Worm (Caenorhabditis elegans) whole organism, L2 larva: Measurements from ENCODE around the gene C13A2.10.

Source experiments
- C34F6.9 ChIP-seq: fragments of 150-350 bp; optimal IDR thresholded peaks from 2 replicates; lab custom pipeline; 2014; ENCODE audit warnings: missing biosample characterization, missing genetic modification characterization
- R02D3.7 ChIP-seq: fragments of 150-350 bp; optimal IDR thresholded peaks from 2 replicates; lab custom pipeline; 2014; ENCODE audit warnings: missing biosample characterization, missing genetic modification characterization
- Y55F3AM.14 ChIP-seq: fragments of 200-800 bp; sonication (Bioruptor generic); optimal IDR thresholded peaks from 2 replicates; lab custom pipeline; 2018; ENCODE audit warnings: mild to moderate bottlenecking, missing genetic modification characterization, missing compliant biosample characterization
- ZK546.5 ChIP-seq: sonication (generic microtip); optimal IDR thresholded peaks from 2 replicates; lab custom pipeline; 2017; ENCODE audit warnings: missing biosample characterization, missing genetic modification characterization
- alr-1 ChIP-seq: fragments of 150-350 bp; optimal IDR thresholded peaks from 2 replicates; lab custom pipeline; 2014; ENCODE audit warnings: missing biosample characterization, missing genetic modification characterization
- ama-1 ChIP-seq: fragments of 150-350 bp; optimal IDR thresholded peaks from 2 replicates; lab custom pipeline; 2018; ENCODE audit warnings: inconsistent platforms
- dmd-4 ChIP-seq: sonication (generic microtip); optimal IDR thresholded peaks from 2 replicates; lab custom pipeline; 2017; ENCODE audit warnings: missing biosample characterization, missing genetic modification characterization
- egl-27 ChIP-seq: sonication (generic microtip); optimal IDR thresholded peaks from 3 replicates; lab custom pipeline; 2017; ENCODE audit warnings: missing biosample characterization, missing genetic modification reagents, missing genetic modification characterization
- elt-1 ChIP-seq: fragments of 150-350 bp; optimal IDR thresholded peaks from 2 replicates; lab custom pipeline; 2014; ENCODE audit warnings: missing biosample characterization, missing genetic modification characterization
- fos-1 ChIP-seq: fragments of 150-350 bp; optimal IDR thresholded peaks from 2 replicates; lab custom pipeline; 2014; ENCODE audit warnings: missing biosample characterization, missing genetic modification characterization
- gmeb-1 ChIP-seq: fragments of 150-350 bp; optimal IDR thresholded peaks from 2 replicates; lab custom pipeline; 2014; ENCODE audit warnings: missing biosample characterization, missing genetic modification characterization
- lin-11 ChIP-seq: fragments of 150-350 bp; sonication (generic microtip); optimal IDR thresholded peaks from 2 replicates; lab custom pipeline; 2014; ENCODE audit warnings: missing biosample characterization, missing genetic modification characterization, inconsistent platforms, mixed read lengths
- mab-5 ChIP-seq: fragments of 150-350 bp; optimal IDR thresholded peaks from 2 replicates; lab custom pipeline; 2014; ENCODE audit warnings: missing biosample characterization, missing genetic modification characterization
- mdl-1 ChIP-seq, 2 experiments: fragments of 150-350 bp in 1 of 2; sonication (generic microtip) in 1 of 2; optimal IDR thresholded peaks; 2 replicates each; lab custom pipeline; 2017; ENCODE audit warnings: missing biosample characterization in 2 of 2, missing genetic modification characterization in 2 of 2
- nhr-11 ChIP-seq: fragments of 150-350 bp; optimal IDR thresholded peaks from 2 replicates; lab custom pipeline; 2014; ENCODE audit warnings: missing biosample characterization, missing genetic modification characterization
- nhr-12 ChIP-seq: fragments of 150-350 bp; optimal IDR thresholded peaks from 2 replicates; lab custom pipeline; 2014; ENCODE audit warnings: missing biosample characterization, missing genetic modification characterization
- nhr-129 ChIP-seq: fragments of 150-350 bp; optimal IDR thresholded peaks from 2 replicates; lab custom pipeline; 2014; ENCODE audit warnings: missing biosample characterization, missing genetic modification characterization
- nhr-21 ChIP-seq: fragments of 150-350 bp; optimal IDR thresholded peaks from 2 replicates; lab custom pipeline; 2014; ENCODE audit warnings: missing biosample characterization, missing genetic modification characterization
- nhr-237 ChIP-seq: fragments of 150-350 bp; optimal IDR thresholded peaks from 2 replicates; lab custom pipeline; 2014; ENCODE audit warnings: missing biosample characterization, missing genetic modification characterization
- nhr-25 ChIP-seq: fragments of 150-350 bp; sonication (generic microtip); optimal IDR thresholded peaks from 3 replicates; lab custom pipeline; 2014; ENCODE audit warnings: missing biosample characterization, missing genetic modification characterization
- nhr-6 ChIP-seq: fragments of 150-350 bp; optimal IDR thresholded peaks from 2 replicates; lab custom pipeline; 2014; ENCODE audit warnings: missing biosample characterization, missing genetic modification characterization
- nhr-77 ChIP-seq: fragments of 150-350 bp; optimal IDR thresholded peaks from 2 replicates; lab custom pipeline; 2014; ENCODE audit warnings: missing biosample characterization, missing genetic modification characterization
- peb-1 ChIP-seq: fragments of 150-350 bp; optimal IDR thresholded peaks from 2 replicates; lab custom pipeline; 2014; ENCODE audit warnings: missing biosample characterization, missing genetic modification characterization
- sem-4 ChIP-seq: fragments of 150-350 bp; optimal IDR thresholded peaks from 2 replicates; lab custom pipeline; 2014; ENCODE audit warnings: missing biosample characterization, missing genetic modification reagents, missing genetic modification characterization
- sma-3 ChIP-seq: sonication (generic microtip); optimal IDR thresholded peaks from 2 replicates; lab custom pipeline; 2016; ENCODE audit warnings: missing genetic modification reagents, missing genetic modification characterization, missing compliant biosample characterization
- sma-9 ChIP-seq, 2 experiments: fragments of 150-350 bp in 1 of 2; sonication (generic microtip) in 1 of 2; optimal IDR thresholded peaks; 2 replicates each; lab custom pipeline; 2014 to 2016; ENCODE audit warnings: missing genetic modification characterization in 2 of 2, mild to moderate bottlenecking in 1 of 2, missing biosample characterization in 1 of 2, missing compliant biosample characterization in 1 of 2, missing genetic modification reagents in 1 of 2, moderate library complexity in 1 of 2
- snpc-4 ChIP-seq: fragments of 150-350 bp; optimal IDR thresholded peaks from 2 replicates; lab custom pipeline; 2014; ENCODE audit warnings: missing biosample characterization, missing genetic modification characterization
- unc-39 ChIP-seq: fragments of 150-350 bp; optimal IDR thresholded peaks from 2 replicates; lab custom pipeline; 2014; ENCODE audit warnings: missing biosample characterization, missing genetic modification characterization
- unc-55 ChIP-seq: fragments of 150-350 bp; sonication (generic microtip); optimal IDR thresholded peaks from 3 replicates; lab custom pipeline; 2014; ENCODE audit warnings: missing biosample characterization, missing genetic modification reagents, missing genetic modification characterization
- ztf-1 ChIP-seq: fragments of 200-800 bp; sonication (Bioruptor generic); conservative IDR thresholded peaks from 2 replicates; pipeline ENCODE4 v1.3.6; 2022; ENCODE audit warnings: missing genetic modification characterization, missing compliant biosample characterization
- ztf-11 ChIP-seq: sonication (generic microtip); optimal IDR thresholded peaks from 2 replicates; lab custom pipeline; 2017; ENCODE audit warnings: missing biosample characterization, missing genetic modification characterization

Gene C13A2.10

DNA sequence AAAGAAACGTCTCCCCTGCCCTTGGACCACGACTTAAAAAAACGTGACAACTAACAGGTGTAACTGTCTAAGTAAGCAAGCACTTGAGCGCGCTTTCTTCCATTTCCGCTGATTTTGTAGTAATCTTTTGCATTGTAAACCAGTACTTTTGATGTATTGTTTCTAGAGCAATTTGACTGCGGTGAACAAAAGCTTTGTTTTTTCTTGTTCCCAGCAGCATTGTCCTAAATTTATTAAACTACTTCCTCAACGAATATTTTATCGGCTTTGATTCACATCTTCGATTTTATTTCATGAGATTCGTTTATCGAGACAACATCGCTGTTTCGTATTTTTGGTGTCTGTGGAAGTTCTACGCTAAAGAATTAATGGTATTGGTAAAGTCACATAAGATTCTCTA lies 13.8 kb upstream of the C13A2.10 start, which contains the start of gene C13A2.1:
TSS of gene C13A2.1 (plus strand) at position 301 of the 400 bp plus-strand sequence.
- no peak for TF ChIP-seq nhr-237
- TF ChIP-seq elt-1, result peak; percentile 6

DNA sequence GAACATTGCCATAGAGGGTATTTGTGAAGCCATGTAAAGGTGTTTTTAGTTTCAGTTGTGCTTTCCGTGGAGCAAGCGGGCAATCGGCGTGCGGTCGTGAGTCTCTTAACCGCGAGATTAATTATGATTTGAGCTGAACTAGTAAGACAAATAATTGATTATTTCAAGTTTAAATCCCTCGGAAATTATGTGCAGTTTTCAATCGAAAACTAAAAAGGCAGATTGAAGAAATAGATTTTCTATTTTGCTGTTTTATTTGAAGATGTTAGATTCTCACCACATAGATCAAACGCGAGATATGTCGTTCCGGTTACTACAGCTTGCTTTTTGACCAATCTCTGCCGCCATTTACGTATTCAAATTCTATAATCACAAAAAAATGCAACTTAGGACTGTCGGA lies 7.1 kb upstream of the C13A2.10 start, which contains the start of gene C13A2.3:
TSS of gene C13A2.3 (plus strand) at position 301 of the 400 bp plus-strand sequence.
- TF ChIP-seq sma-9 (GFP tag; optimal IDR thresholded peaks at IDR 0.05; lab: Kevin White, UChicago) (no peak), sma-9 (tag; optimal IDR thresholded peaks at IDR 0.05; lab: Kevin White, UChicago) (no peak), nhr-77 (tag; lab: Kevin White, UChicago) (no peak), gmeb-1 (tag; lab: Kevin White, UChicago) (no peak), sem-4 (tag; lab: Kevin White, UChicago) (no peak), sma-3 (GFP tag; lab: Kevin White, UChicago) (no peak), alr-1 (no peak), peb-1 (tag; lab: Kevin White, UChicago) (no peak), R02D3.7 (no peak)

DNA sequence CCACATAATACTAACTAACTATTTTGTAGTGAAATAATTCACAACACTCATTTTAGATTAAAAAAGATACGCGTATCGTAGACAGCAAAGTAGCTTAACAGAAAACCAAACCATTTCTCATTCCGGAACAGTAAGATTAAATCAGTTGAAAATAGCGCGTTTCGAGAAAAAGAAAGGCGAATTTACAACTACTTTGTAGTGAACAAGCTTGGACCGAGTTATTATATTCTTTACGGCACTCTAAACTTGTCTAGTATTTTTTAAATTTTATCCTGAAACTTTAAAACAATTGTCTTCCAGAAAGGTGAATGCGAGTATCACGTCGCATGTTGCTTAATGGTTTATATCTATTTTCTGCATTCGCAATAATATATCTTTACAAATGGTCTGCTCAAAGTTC lies 4.2 kb upstream of the C13A2.10 start, which contains the start of gene C13A2.4:
TSS of gene C13A2.4 (plus strand) at position 301 of the 400 bp plus-strand sequence.
- TF ChIP-seq nhr-129 (tag; lab: Kevin White, UChicago) (no peak), nhr-12 (tag; lab: Kevin White, UChicago) (no peak), elt-1 (no peak), ZK546.5 (tag; lab: Kevin White, UChicago) (no peak), R02D3.7 (no peak), egl-27 (tag; lab: Kevin White, UChicago) (no peak), gmeb-1 (tag; lab: Kevin White, UChicago) (no peak), unc-55 (GFP tag; lab: Kevin White, UChicago) (no peak), fos-1 (no peak), nhr-25 (tag; lab: Kevin White, UChicago) (no peak), C34F6.9 (tag; lab: Kevin White, UChicago) (no peak), peb-1 (tag; lab: Kevin White, UChicago) (no peak), mab-5 (tag; lab: Kevin White, UChicago) (no peak), mdl-1 (tag; optimal IDR thresholded peaks at IDR 0.05; lab: Kevin White, UChicago) (no peak), sem-4 (tag; lab: Kevin White, UChicago) (no peak)

DNA sequence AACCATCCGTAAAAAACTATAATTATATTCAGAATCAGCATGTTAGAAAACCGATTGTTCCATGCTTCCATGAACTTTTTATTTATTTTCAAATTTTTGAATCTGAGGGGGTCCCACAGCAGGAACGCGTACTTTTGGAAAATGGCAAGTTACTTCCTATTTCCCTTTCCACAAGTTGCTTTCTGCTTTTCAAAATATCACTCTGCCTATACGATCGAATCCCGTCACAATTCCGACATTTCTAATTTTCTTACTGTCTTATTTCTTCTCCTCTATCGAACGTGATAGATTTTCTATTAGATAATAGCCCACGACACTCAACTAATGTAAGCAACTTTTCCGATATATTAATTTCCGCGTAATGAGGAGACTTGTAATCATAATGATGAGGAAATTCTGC lies 599 bp upstream of the C13A2.10 start, which contains the start of gene C13A2.5:
TSS of gene C13A2.5 (plus strand) at position 301 of the 400 bp plus-strand sequence.
- TF ChIP-seq Y55F3AM.14 (no peak), nhr-11 (no peak), egl-27 (tag; lab: Kevin White, UChicago) (no peak), peb-1 (tag; lab: Kevin White, UChicago) (no peak), ama-1 (no peak), ZK546.5 (tag; lab: Kevin White, UChicago) (no peak), C34F6.9 (tag; lab: Kevin White, UChicago) (no peak)
- TF ChIP-seq, all 48 proteins: peak for 0

DNA sequence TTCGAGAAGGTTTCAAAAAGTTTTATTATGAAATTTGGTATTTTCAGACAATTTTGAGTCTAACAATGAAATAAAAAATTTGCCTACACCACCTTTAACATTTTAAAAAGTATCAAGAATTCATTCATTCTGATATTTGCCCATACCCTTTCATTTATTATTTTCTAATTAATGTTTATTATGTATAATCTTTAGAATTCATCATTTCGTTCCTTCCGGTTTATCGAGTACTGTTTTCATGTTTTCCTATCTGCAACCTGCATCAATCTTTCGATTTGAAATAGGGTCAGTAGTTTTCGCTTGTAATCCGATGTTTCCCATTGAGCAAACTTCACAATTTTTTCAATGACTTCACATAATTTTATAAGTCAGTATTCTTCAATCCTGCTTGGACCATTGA lies 5.5 kb downstream of the C13A2.10 start, which contains the start of gene C13A2.6:
TSS of gene C13A2.6 (plus strand) at position 301 of the 400 bp plus-strand sequence.
- no peak for TF ChIP-seq snpc-4 (tag; lab: Kevin White, UChicago)
- no peak for TF ChIP-seq R02D3.7
- TF ChIP-seq nhr-6, result no peak
- TF ChIP-seq nhr-77 (tag; lab: Kevin White, UChicago), result no peak
- TF ChIP-seq ztf-1, result no peak
- no peak for TF ChIP-seq C34F6.9 (tag; lab: Kevin White, UChicago)
- no peak for TF ChIP-seq nhr-21 (tag; lab: Kevin White, UChicago)
- no peak for TF ChIP-seq peb-1 (tag; lab: Kevin White, UChicago)
- no peak for TF ChIP-seq nhr-237
- no peak for TF ChIP-seq ama-1
- no peak for TF ChIP-seq unc-39 (tag; lab: Kevin White, UChicago)
- no peak for TF ChIP-seq ztf-11 (tag; lab: Kevin White, UChicago)
- no peak for TF ChIP-seq gmeb-1 (tag; lab: Kevin White, UChicago)
- TF ChIP-seq, all 48 proteins: peak for 0

DNA sequence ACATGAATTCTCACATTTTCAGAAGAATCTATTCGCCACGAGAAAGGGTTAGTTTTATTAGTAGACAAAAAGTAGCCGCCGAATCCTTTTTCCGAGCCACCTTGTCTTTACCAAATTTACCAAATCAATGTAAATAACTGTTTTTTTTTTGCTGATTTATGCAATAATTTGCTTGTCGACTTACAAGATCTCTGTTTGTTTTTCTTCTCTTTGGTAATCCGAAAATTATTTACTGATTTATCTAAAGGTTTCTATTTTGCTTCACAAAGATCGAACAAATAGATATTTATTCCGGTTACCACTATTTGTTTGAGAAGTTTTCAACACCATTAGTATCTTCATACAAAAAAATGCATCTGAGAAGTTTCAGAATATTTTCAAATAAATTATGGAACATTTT lies 8.9 kb downstream of the C13A2.10 start, which contains the start of gene C13A2.7:
TSS of gene C13A2.7 (plus strand) at position 301 of the 400 bp plus-strand sequence.
- TF ChIP-seq mab-5 (tag; lab: Kevin White, UChicago), result no peak
- no peak for TF ChIP-seq peb-1 (tag; lab: Kevin White, UChicago)
- no peak for TF ChIP-seq unc-55 (GFP tag; lab: Kevin White, UChicago)
- TF ChIP-seq lin-11 (tag; lab: Kevin White, UChicago), result no peak
- TF ChIP-seq dmd-4 (tag; lab: Kevin White, UChicago), result no peak
- TF ChIP-seq fos-1, result no peak
